Worm (Caenorhabditis elegans): Measurements from ENCODE around the gene appg-1.

Gene appg-1

DNA sequence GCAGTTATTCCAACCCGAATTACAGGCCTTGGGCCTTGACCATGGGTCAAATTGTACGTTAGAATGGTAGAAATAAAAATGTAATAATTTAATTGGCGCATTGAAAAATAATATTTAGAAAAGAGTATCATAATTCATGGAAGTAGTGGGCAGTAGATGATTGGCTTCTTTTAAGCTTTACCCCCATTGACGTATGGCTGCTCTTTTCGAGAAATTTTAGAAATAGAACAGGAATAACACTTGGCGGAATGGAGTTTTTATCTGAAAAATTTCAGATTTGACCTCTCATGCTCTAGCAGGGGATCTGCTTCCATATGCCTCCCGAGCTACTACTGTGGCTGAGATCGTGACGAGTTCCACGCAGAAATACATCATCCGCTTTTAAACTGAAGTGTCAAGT, 17.1 kb upstream of the appg-1 start, which contains the start of gene gcy-4:
Gene gcy-4, minus strand, starts transcription at position 101 of the 400 bp plus-strand sequence.
- TF ChIP-seq flh-1 (GFP tag; optimal IDR thresholded peaks at IDR 0.05): no peak
- no peak for TF ChIP-seq pha-4 (tag; optimal IDR thresholded peaks at IDR 0.05)
- no peak for TF ChIP-seq nhr-12 (tag; optimal IDR thresholded peaks at IDR 0.05)
- TF ChIP-seq blmp-1 (tag; optimal IDR thresholded peaks at IDR 0.05): no peak
- TF ChIP-seq M03D4.4 (tag; optimal IDR thresholded peaks at IDR 0.05): no peak
- TF ChIP-seq unc-62 (GFP tag; optimal IDR thresholded peaks at IDR 0.05): no peak
- TF ChIP-seq hlh-1 (tag; optimal IDR thresholded peaks at IDR 0.05): no peak
- no peak for TF ChIP-seq ham-2 (GFP tag; optimal IDR thresholded peaks at IDR 0.05)
- no peak for TF ChIP-seq ceh-43 (GFP tag; optimal IDR thresholded peaks at IDR 0.05)

DNA sequence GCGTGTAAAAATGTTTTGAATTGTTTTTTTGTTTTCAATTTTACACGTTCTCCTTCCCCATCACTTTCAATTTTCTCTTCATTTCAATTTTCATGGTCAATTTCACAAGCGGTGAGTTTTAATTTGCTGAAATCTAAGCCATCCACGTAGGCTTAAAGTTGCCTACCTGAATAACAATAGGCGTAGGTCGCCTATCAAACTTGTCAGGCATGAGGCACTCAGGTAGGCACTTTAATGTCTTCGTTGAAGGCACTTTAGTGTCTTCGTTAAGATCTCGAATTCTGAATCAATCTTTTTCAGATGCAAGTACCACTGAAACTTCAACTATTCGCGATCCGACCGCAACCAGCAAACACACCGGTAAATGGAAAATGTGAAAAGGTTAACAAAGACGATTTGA, 16.5 kb upstream of the appg-1 start, which contains the start of gene ZK970.8:
Gene ZK970.8, plus strand, starts transcription at position 301 of the 400 bp plus-strand sequence.
- TF ChIP-seq hlh-1 (tag; optimal IDR thresholded peaks at IDR 0.05) (no peak), flh-1 (GFP tag; optimal IDR thresholded peaks at IDR 0.05) (no peak), unc-120 (tag; optimal IDR thresholded peaks at IDR 0.05; ENCODE audit: poor library complexity, severe bottlenecking) (no peak), nhr-28 (tag; optimal IDR thresholded peaks at IDR 0.05) (no peak), ceh-43 (GFP tag; optimal IDR thresholded peaks at IDR 0.05) (no peak), ceh-83 (GFP tag; optimal IDR thresholded peaks at IDR 0.05) (no peak), ces-1 (GFP tag; optimal IDR thresholded peaks at IDR 0.05) (no peak), ceh-39 (tag; optimal IDR thresholded peaks at IDR 0.05) (no peak), snpc-4 (tag; optimal IDR thresholded peaks at IDR 0.05) (no peak), elt-3 (tag; optimal IDR thresholded peaks at IDR 0.05) (no peak), lin-32 (GFP tag; optimal IDR thresholded peaks at IDR 0.05) (no peak), ztf-11 (tag; optimal IDR thresholded peaks at IDR 0.05) (no peak), bed-3 (GFP tag; optimal IDR thresholded peaks at IDR 0.05) (no peak), sem-2 (GFP tag; optimal IDR thresholded peaks at IDR 0.05) (no peak), lsy-2 (tag; optimal IDR thresholded peaks at IDR 0.05) (no peak), nhr-12 (tag; optimal IDR thresholded peaks at IDR 0.05) (no peak)

DNA sequence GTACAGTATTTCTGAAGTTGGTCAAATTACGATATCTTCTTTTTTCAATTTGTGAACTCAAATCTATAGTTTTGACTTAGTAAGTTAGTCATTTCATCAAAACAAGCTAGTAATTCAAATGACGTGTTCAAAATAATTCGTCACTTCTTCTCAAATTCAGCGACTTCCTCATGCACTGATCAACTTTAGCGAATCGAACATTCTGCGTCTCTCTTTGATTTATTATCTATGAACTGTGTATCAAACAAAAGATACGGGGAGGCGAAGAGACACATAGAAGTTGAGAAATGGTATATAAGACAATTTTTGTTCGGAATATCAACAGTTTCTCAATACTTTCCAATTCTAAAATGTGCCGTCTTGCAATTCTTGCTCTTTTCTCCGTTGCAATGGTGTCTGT, 13.9 kb upstream of the appg-1 start, which contains the start of gene srlf-34:
Gene srlf-34, plus strand, starts transcription at position 321 of the 400 bp plus-strand sequence.
- TF ChIP-seq snpc-4 (tag; optimal IDR thresholded peaks at IDR 0.05): no peak
- no peak for TF ChIP-seq hlh-1 (tag; optimal IDR thresholded peaks at IDR 0.05)
- TF ChIP-seq lsy-2 (tag; optimal IDR thresholded peaks at IDR 0.05): no peak
- no peak for TF ChIP-seq drap-1 (GFP tag; optimal IDR thresholded peaks at IDR 0.05)
- TF ChIP-seq elt-1 (tag; optimal IDR thresholded peaks at IDR 0.05; ENCODE audit: borderline replicate concordance, insufficient read depth): no peak
- TF ChIP-seq cnd-1 (tag; optimal IDR thresholded peaks at IDR 0.05): no peak

DNA sequence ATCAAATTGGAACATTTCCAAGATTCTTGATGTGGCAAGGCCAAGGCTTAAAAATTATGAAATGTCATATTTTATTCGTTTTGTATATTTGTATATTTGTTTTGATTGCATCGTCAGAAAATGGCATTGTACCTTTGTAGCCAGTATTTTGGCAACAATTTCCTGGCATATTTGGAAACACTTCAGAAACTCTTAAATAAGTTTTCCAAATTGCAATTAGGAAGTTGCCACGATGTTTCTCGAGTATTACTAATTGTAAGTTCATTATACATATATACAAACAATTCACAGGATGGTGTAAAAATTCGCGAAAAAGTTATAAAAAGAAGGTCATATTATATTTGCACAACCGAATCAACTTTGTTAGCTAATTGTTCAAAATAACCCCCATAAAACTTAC, 10.6 kb upstream of the appg-1 start, which contains the start of gene idpp-8:
Gene idpp-8, plus strand, starts transcription at position 301 of the 400 bp plus-strand sequence.
- TF ChIP-seq snpc-4 (tag; optimal IDR thresholded peaks at IDR 0.05) (no peak), flh-1 (GFP tag; optimal IDR thresholded peaks at IDR 0.05) (no peak), nhr-12 (tag; optimal IDR thresholded peaks at IDR 0.05) (no peak), unc-39 (tag; optimal IDR thresholded peaks at IDR 0.05) (no peak), tbx-8 (GFP tag; optimal IDR thresholded peaks at IDR 0.05) (no peak)

DNA sequence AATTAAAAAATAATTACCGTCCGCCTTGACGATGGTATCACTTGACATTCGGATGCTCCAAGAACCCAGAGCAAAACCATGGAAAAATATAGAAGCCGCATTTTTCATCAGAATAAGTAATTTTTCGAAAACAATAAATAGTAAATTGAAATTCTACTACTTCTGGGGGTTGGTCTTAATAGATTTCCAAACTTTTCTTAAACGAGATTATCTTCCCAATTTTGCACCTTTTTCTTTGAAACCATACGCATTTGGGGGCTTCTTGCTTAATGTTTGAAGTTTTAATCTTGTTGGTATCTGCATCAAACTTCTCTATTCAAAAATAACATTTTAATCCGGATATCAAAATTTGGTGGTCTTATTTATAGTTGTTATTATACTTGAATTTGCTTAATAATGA, 9.7 kb upstream of the appg-1 start, which contains the start of gene gcy-5:
Gene gcy-5, minus strand, starts transcription at position 101 of the 400 bp plus-strand sequence.
- no peak for TF ChIP-seq hlh-1 (tag; optimal IDR thresholded peaks at IDR 0.05)
- no peak for TF ChIP-seq sem-2 (GFP tag; optimal IDR thresholded peaks at IDR 0.05)
- TF ChIP-seq nhr-12 (tag; optimal IDR thresholded peaks at IDR 0.05): no peak
- TF ChIP-seq bed-3 (GFP tag; optimal IDR thresholded peaks at IDR 0.05): no peak
- no peak for TF ChIP-seq flh-1 (GFP tag; optimal IDR thresholded peaks at IDR 0.05)
- TF ChIP-seq elt-3 (tag; optimal IDR thresholded peaks at IDR 0.05): no peak
- TF ChIP-seq unc-62 (GFP tag; optimal IDR thresholded peaks at IDR 0.05): no peak
- no peak for TF ChIP-seq mab-5 (tag; optimal IDR thresholded peaks at IDR 0.05)
- no peak for TF ChIP-seq nhr-2 (tag; optimal IDR thresholded peaks at IDR 0.05)
- no peak for TF ChIP-seq mls-2 (tag; optimal IDR thresholded peaks at IDR 0.05)
- TF ChIP-seq nhr-76 (tag; optimal IDR thresholded peaks at IDR 0.05): no peak
- TF ChIP-seq unc-120 (tag; optimal IDR thresholded peaks at IDR 0.05; ENCODE audit: poor library complexity, severe bottlenecking): no peak
- TF ChIP-seq zip-8 (tag; optimal IDR thresholded peaks at IDR 0.05): no peak
- no peak for TF ChIP-seq elt-1 (tag; optimal IDR thresholded peaks at IDR 0.05; ENCODE audit: borderline replicate concordance, insufficient read depth)
- no peak for TF ChIP-seq sptf-1 (tag; optimal IDR thresholded peaks at IDR 0.05)

All from whole organism, mixed stage, embryonic.